Fruit fly (Drosophila melanogaster): Measurements from ENCODE around the gene ZAP3.

DNA sequence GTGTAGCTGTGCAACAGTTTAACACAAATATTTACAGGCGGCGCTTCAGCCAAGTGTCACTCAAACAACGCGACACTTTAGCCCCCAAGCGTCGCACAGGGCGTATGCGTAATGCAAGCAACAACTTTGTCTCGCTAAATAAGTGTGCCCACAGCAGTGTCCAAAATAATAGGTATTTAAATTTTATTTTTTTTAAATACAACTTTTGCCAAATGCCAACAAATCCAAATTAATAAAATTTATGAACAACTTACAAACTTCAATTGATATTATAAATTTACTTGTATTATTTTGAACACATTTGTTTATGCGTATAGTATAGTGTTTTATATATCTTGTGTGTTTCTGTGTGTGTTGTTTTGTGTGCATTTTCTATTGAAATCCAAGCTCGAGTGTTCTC lies 24.3 kb downstream of the ZAP3 start:
- no peak for TF ChIP-seq usp (GFP tag; optimal IDR thresholded peaks at IDR 0.05)
- no peak for TF ChIP-seq ey (GFP tag; optimal IDR thresholded peaks at IDR 0.05)
- no peak for TF ChIP-seq jim (GFP tag; optimal IDR thresholded peaks at IDR 0.05)
- TF ChIP-seq sv (GFP tag; optimal IDR thresholded peaks at IDR 0.05), result no peak
- no peak for TF ChIP-seq OdsH (GFP tag; optimal IDR thresholded peaks at IDR 0.05)
- no peak for TF ChIP-seq CG9705 (GFP tag; optimal IDR thresholded peaks at IDR 0.05)
- no peak for TF ChIP-seq Dfd (GFP tag; optimal IDR thresholded peaks at IDR 0.05)
- no peak for TF ChIP-seq psq (GFP tag; optimal IDR thresholded peaks at IDR 0.05)
- no peak for TF ChIP-seq pan (optimal IDR thresholded peaks at IDR 0.05)
- TF ChIP-seq Myc (optimal IDR thresholded peaks at IDR 0.05), result no peak
- TF ChIP-seq dl (GFP tag; optimal IDR thresholded peaks at IDR 0.05; ENCODE audit: insufficient read depth in 1 of 2, partially characterized antibody in 2 of 2), result no peak
- TF ChIP-seq GATAd (GFP tag; optimal IDR thresholded peaks at IDR 0.05), result no peak
- no peak for TF ChIP-seq CG32264 (GFP tag; optimal IDR thresholded peaks at IDR 0.05)
- no peak for TF ChIP-seq CrebA (GFP tag; optimal IDR thresholded peaks at IDR 0.05; ENCODE audit: borderline replicate concordance)
